Fruit fly (Drosophila melanogaster) whole organism, embryonic: ENCODE measurements around the gene CG1494.

Experiments
- Adf1 ChIP-seq: fragments of 200-800 bp; sonication (Bioruptor generic); IDR thresholded peaks from 2 replicates; pipeline ENCODE4 v1.3.6; 2022; ENCODE audit warnings: missing biosample characterization, missing genetic modification characterization
- Atf6 ChIP-seq: fragments of 200-800 bp; sonication (Bioruptor generic); IDR thresholded peaks from 2 replicates; pipeline ENCODE4 v1.3.6; 2022; ENCODE audit warnings: missing biosample characterization, missing genetic modification characterization
- CG11398 ChIP-seq: fragments of 200-800 bp; sonication (Bioruptor generic); optimal IDR thresholded peaks from 2 replicates; lab custom pipeline; 2016; ENCODE audit warnings: missing biosample characterization, missing genetic modification characterization
- CG12219 ChIP-seq: fragments of 200-800 bp; sonication (Bioruptor generic); optimal IDR thresholded peaks from 3 replicates; lab custom pipeline; 2018; ENCODE audit warnings: missing biosample characterization, mild to moderate bottlenecking, missing genetic modification characterization
- CG12744 ChIP-seq: fragments of 200-800 bp; sonication (Bioruptor generic); optimal IDR thresholded peaks from 2 replicates; lab custom pipeline; 2016; ENCODE audit warnings: missing biosample characterization, missing genetic modification characterization
- CG14441 ChIP-seq: fragments of 200-800 bp; sonication (Bioruptor generic); IDR thresholded peaks from 2 replicates; pipeline ENCODE4 v1.3.6; 2022; ENCODE audit warnings: missing biosample characterization, missing genetic modification characterization
- CG14965 ChIP-seq: fragments of 200-800 bp; sonication (Bioruptor generic); optimal IDR thresholded peaks from 2 replicates; lab custom pipeline; 2016; ENCODE audit warnings: missing biosample characterization, missing genetic modification characterization, borderline replicate concordance
- CG15269 ChIP-seq: fragments of 200-800 bp; sonication (Bioruptor generic); optimal IDR thresholded peaks from 2 replicates; lab custom pipeline; 2018; ENCODE audit warnings: missing biosample characterization, mild to moderate bottlenecking, missing genetic modification characterization, moderate library complexity
- CG1647 ChIP-seq: fragments of 200-800 bp; sonication (Bioruptor generic); optimal IDR thresholded peaks from 3 replicates; lab custom pipeline; 2016; ENCODE audit warnings: missing biosample characterization, missing genetic modification characterization
- CG17385 ChIP-seq: fragments of 200-800 bp; sonication (Bioruptor generic); optimal IDR thresholded peaks from 3 replicates; lab custom pipeline; 2018; ENCODE audit warnings: missing biosample characterization, mild to moderate bottlenecking, missing genetic modification characterization
- CG17829 ChIP-seq: fragments of 200-800 bp; optimal IDR thresholded peaks from 2 replicates; lab custom pipeline; 2019; ENCODE audit warnings: missing biosample characterization, mild to moderate bottlenecking, missing genetic modification characterization, moderate library complexity
- CG2120 ChIP-seq: fragments of 200-800 bp; sonication (Bioruptor generic); optimal IDR thresholded peaks from 3 replicates; lab custom pipeline; 2016; ENCODE audit warnings: missing biosample characterization, missing genetic modification characterization
- CG30020 ChIP-seq: fragments of 200-800 bp; optimal IDR thresholded peaks from 2 replicates; lab custom pipeline; 2019; ENCODE audit warnings: missing biosample characterization, mild to moderate bottlenecking, missing genetic modification characterization, moderate library complexity
- CG4404 ChIP-seq: fragments of 200-800 bp; sonication (Bioruptor generic); IDR thresholded peaks from 2 replicates; pipeline ENCODE4 v1.3.6; 2022; ENCODE audit warnings: missing biosample characterization, missing genetic modification characterization
- CG4617 ChIP-seq: fragments of 200-800 bp; sonication (Bioruptor generic); optimal IDR thresholded peaks from 3 replicates; lab custom pipeline; 2016; ENCODE audit warnings: missing biosample characterization, missing genetic modification characterization, borderline replicate concordance
- CG7786 ChIP-seq: fragments of 200-800 bp; sonication (Bioruptor generic); optimal IDR thresholded peaks from 2 replicates; lab custom pipeline; 2016; ENCODE audit warnings: missing biosample characterization, missing genetic modification characterization
- CG7963 ChIP-seq: fragments of 200-800 bp; sonication (Bioruptor generic); IDR thresholded peaks from 3 replicates; pipeline ENCODE4 v1.3.6; 2022; ENCODE audit warnings: missing biosample characterization, missing genetic modification characterization; ENCODE audit not compliant: partially characterized antibody
- CG8388 ChIP-seq: fragments of 200-800 bp; sonication (Bioruptor generic); optimal IDR thresholded peaks from 2 replicates; lab custom pipeline; 2019; ENCODE audit warnings: missing biosample characterization, mild to moderate bottlenecking, missing genetic modification characterization, moderate library complexity
- Dad ChIP-seq: fragments of 200-800 bp; sonication (Bioruptor generic); optimal IDR thresholded peaks from 3 replicates; lab custom pipeline; 2016; ENCODE audit warnings: missing biosample characterization, missing genetic modification characterization
- Deaf1 ChIP-seq: fragments of 200-800 bp; optimal IDR thresholded peaks from 3 replicates; lab custom pipeline; 2019; ENCODE audit warnings: missing biosample characterization, mild to moderate bottlenecking, missing genetic modification characterization, moderate library complexity
- Dip2 ChIP-seq: fragments of 200-800 bp; sonication (Bioruptor generic); IDR thresholded peaks from 2 replicates; pipeline ENCODE4 v1.3.6; 2022; ENCODE audit warnings: missing biosample characterization, missing genetic modification characterization
- Gug ChIP-seq: fragments of 200-800 bp; sonication (Bioruptor generic); IDR thresholded peaks from 4 replicates; pipeline ENCODE4 v1.3.6; 2022; ENCODE audit warnings: missing biosample characterization, missing genetic modification characterization
- Med ChIP-seq: fragments of 200-800 bp; sonication (Bioruptor generic); peaks from one replicate; lab custom pipeline; 2016; ENCODE audit warnings: missing biosample characterization, missing genetic modification characterization, mild to moderate bottlenecking, inconsistent platforms, moderate library complexity
- Nf-YC ChIP-seq: fragments of 200-800 bp; optimal IDR thresholded peaks from 3 replicates; lab custom pipeline; 2019; ENCODE audit warnings: missing biosample characterization, mild to moderate bottlenecking, missing genetic modification characterization, moderate library complexity
- Rfx ChIP-seq: fragments of 200-800 bp; sonication (Bioruptor generic); IDR thresholded peaks from 2 replicates; pipeline ENCODE4 v1.3.6; 2022; ENCODE audit warnings: missing biosample characterization, missing genetic modification characterization
- Rx ChIP-seq: fragments of 200-800 bp; sonication (Bioruptor generic); IDR thresholded peaks from 2 replicates; pipeline ENCODE4 v1.3.6; 2022; ENCODE audit warnings: missing biosample characterization, missing genetic modification characterization
- Sox102F ChIP-seq: fragments of 200-800 bp; sonication (Bioruptor generic); optimal IDR thresholded peaks from 2 replicates; lab custom pipeline; 2018; ENCODE audit warnings: missing biosample characterization, mild to moderate bottlenecking, missing genetic modification characterization, moderate library complexity
- Tbp ChIP-seq: fragments of >200 bp; optimal IDR thresholded peaks from 2 replicates; lab custom pipeline; 2018; ENCODE audit warnings: missing biosample characterization, missing genetic modification characterization
- Trl ChIP-seq, 3 experiments: fragments of >200 bp in 2 of 3; fragments of 200-800 bp in 1 of 3; sonication (Bioruptor generic) in 1 of 3; optimal IDR thresholded peaks; 2 replicates in 1 of 3; 3 replicates in 2 of 3; lab custom pipeline; 2016 to 2017; ENCODE audit warnings: missing biosample characterization in 1 of 3, missing genetic modification characterization in 1 of 3
- amos ChIP-seq: fragments of 200-800 bp; sonication (Bioruptor generic); IDR thresholded peaks from 2 replicates; pipeline ENCODE4 v1.3.6; 2022; ENCODE audit warnings: missing biosample characterization, missing genetic modification characterization; ENCODE audit not compliant: partially characterized antibody
- ara ChIP-seq: fragments of 200-800 bp; sonication (Bioruptor generic); IDR thresholded peaks from 2 replicates; pipeline ENCODE4 v1.3.6; 2022; ENCODE audit warnings: missing biosample characterization, missing genetic modification characterization
- caup ChIP-seq: fragments of 200-800 bp; sonication (Bioruptor generic); optimal IDR thresholded peaks from 3 replicates; lab custom pipeline; 2017; ENCODE audit warnings: missing biosample characterization, mild to moderate bottlenecking, missing genetic modification characterization, moderate library complexity; ENCODE audit not compliant: severe bottlenecking
- chm ChIP-seq: fragments of 200-800 bp; sonication (Bioruptor generic); IDR thresholded peaks from 2 replicates; pipeline ENCODE4 v1.3.6; 2022; ENCODE audit warnings: missing biosample characterization, missing genetic modification characterization
- en ChIP-seq: fragments of 200-800 bp; sonication (Bioruptor generic); optimal IDR thresholded peaks from 2 replicates; lab custom pipeline; 2016; ENCODE audit warnings: missing biosample characterization, missing genetic modification characterization
- grau ChIP-seq: fragments of 200-800 bp; optimal IDR thresholded peaks from 3 replicates; lab custom pipeline; 2019; ENCODE audit warnings: missing biosample characterization, mild to moderate bottlenecking, missing genetic modification characterization, moderate library complexity
- grn ChIP-seq: fragments of 200-800 bp; sonication (Bioruptor generic); optimal IDR thresholded peaks from 3 replicates; lab custom pipeline; 2017; ENCODE audit warnings: missing biosample characterization, missing genetic modification characterization
- gsb ChIP-seq: fragments of 200-800 bp; sonication (Bioruptor generic); IDR thresholded peaks from 2 replicates; pipeline ENCODE4 v1.3.6; 2022; ENCODE audit warnings: missing biosample characterization, missing genetic modification characterization
- gt ChIP-seq: fragments of 200-800 bp; sonication (Bioruptor generic); IDR thresholded peaks from 2 replicates; pipeline ENCODE4 v1.3.6; 2022; ENCODE audit warnings: missing biosample characterization, missing genetic modification characterization
- h ChIP-seq: fragments of >200 bp; optimal IDR thresholded peaks from 2 replicates; lab custom pipeline; 2017
- jumu ChIP-seq: fragments of 200-800 bp; sonication (Bioruptor generic); optimal IDR thresholded peaks from 3 replicates; lab custom pipeline; 2016; ENCODE audit warnings: missing biosample characterization, missing genetic modification characterization
- knrl ChIP-seq: fragments of 200-800 bp; sonication (Bioruptor generic); IDR thresholded peaks from 3 replicates; pipeline ENCODE4 v1.3.6; 2022; ENCODE audit warnings: missing biosample characterization, missing genetic modification characterization; ENCODE audit not compliant: partially characterized antibody
- lbe ChIP-seq: fragments of 200-800 bp; sonication (Bioruptor generic); optimal IDR thresholded peaks from 2 replicates; lab custom pipeline; 2016; ENCODE audit warnings: missing biosample characterization, mild to moderate bottlenecking, missing genetic modification characterization
- nau ChIP-seq: fragments of 200-800 bp; sonication (Bioruptor generic); optimal IDR thresholded peaks from 3 replicates; lab custom pipeline; 2017; ENCODE audit warnings: missing biosample characterization, mild to moderate bottlenecking, missing genetic modification characterization, missing genetic modification reagents
- pb ChIP-seq: fragments of 200-800 bp; sonication (Bioruptor generic); optimal IDR thresholded peaks from 3 replicates; lab custom pipeline; 2016; ENCODE audit warnings: missing biosample characterization, missing genetic modification characterization
- ranshi ChIP-seq: fragments of 200-800 bp; sonication (Bioruptor generic); IDR thresholded peaks from 2 replicates; pipeline ENCODE4 v1.3.6; 2022; ENCODE audit warnings: missing biosample characterization, missing genetic modification characterization
- tin ChIP-seq: fragments of 200-800 bp; sonication (Bioruptor generic); optimal IDR thresholded peaks from 3 replicates; lab custom pipeline; 2016; ENCODE audit warnings: missing biosample characterization, missing genetic modification characterization
- trh ChIP-seq: fragments of 200-800 bp; sonication (Bioruptor generic); optimal IDR thresholded peaks from 2 replicates; lab custom pipeline; 2016; ENCODE audit warnings: missing biosample characterization, missing genetic modification characterization
- tup ChIP-seq: fragments of 200-800 bp; sonication (Bioruptor generic); optimal IDR thresholded peaks from 2 replicates; lab custom pipeline; 2016; ENCODE audit warnings: missing biosample characterization, mild to moderate bottlenecking, missing genetic modification characterization, moderate library complexity
- unc-4 ChIP-seq: fragments of 200-800 bp; sonication (Bioruptor generic); IDR thresholded peaks from 2 replicates; pipeline ENCODE4 v1.3.6; 2022; ENCODE audit warnings: missing biosample characterization, missing genetic modification characterization; ENCODE audit not compliant: partially characterized antibody
- wdn ChIP-seq: fragments of 200-800 bp; sonication (Bioruptor generic); IDR thresholded peaks from 2 replicates; pipeline ENCODE4 v1.3.6; 2022; ENCODE audit warnings: missing biosample characterization, missing genetic modification characterization
- zf30C ChIP-seq: fragments of 200-800 bp; sonication (Bioruptor generic); optimal IDR thresholded peaks from 3 replicates; lab custom pipeline; 2018; ENCODE audit warnings: missing biosample characterization, mild to moderate bottlenecking, missing genetic modification characterization

CG1494 gene

DNA sequence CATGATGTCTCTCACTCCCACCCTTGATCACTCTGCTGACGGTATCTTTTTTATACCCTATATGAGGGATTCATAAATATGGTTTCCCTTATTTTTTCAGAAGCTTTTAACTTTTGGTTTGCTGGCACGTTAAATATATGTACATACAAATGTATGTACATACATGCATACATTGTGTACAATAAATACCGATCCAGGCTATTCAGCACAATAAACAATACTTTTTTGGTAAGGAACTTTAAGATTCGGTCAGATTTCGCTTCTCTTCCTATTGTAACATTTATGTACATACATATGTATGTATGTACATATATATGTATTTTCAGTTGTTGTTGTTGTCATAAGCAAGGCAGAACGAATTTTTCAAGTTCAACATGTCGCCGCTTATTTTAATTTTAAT, 3.1 kb upstream of the CG1494 start (continued):
- TF ChIP-seq CG14441 (GFP tag; lab: Robert Waterston, UW): 0 out of 2 replicates have a peak, but pooled peaks have one; percentile 10
- TF ChIP-seq CG17829: no peak
- TF ChIP-seq Atf6 (GFP tag; lab: Robert Waterston, UW): no peak
- TF ChIP-seq en: no peak
- no peak for TF ChIP-seq lbe (GFP tag; lab: Kevin White, UChicago)
- no peak for TF ChIP-seq pb (GFP tag; lab: Kevin White, UChicago)
- no peak for TF ChIP-seq Tbp (GFP tag; lab: Kevin White, UChicago)
- TF ChIP-seq CG14965 (GFP tag; lab: Kevin White, UChicago): no peak
- TF ChIP-seq CG4404 (GFP tag; lab: Robert Waterston, UW): no peak
- TF ChIP-seq h (lab: Kevin White, UChicago): no peak
- TF ChIP-seq Trl (optimal IDR thresholded peaks at IDR 0.05; lab: Kevin White, UChicago): no peak
- no peak for TF ChIP-seq Trl (GFP tag; optimal IDR thresholded peaks at IDR 0.05; lab: Kevin White, UChicago)
- TF ChIP-seq trh (GFP tag; lab: Kevin White, UChicago): no peak
- TF ChIP-seq Dad (GFP tag; lab: Kevin White, UChicago): no peak
- no peak for TF ChIP-seq Deaf1 (tag; lab: Kevin White, UChicago)
- TF ChIP-seq CG8388: no peak
- TF ChIP-seq grau: peak; percentile 4
- no peak for TF ChIP-seq CG11398 (GFP tag; lab: Kevin White, UChicago)
- TF ChIP-seq Sox102F: no peak
- TF ChIP-seq amos: no peak
- TF ChIP-seq wdn (GFP tag; lab: Robert Waterston, UW): peak; percentile 6; the same call in 1 of the 2 replicates
- no peak for TF ChIP-seq CG7786 (GFP tag; lab: Kevin White, UChicago)
- no peak for TF ChIP-seq Nf-YC
- no peak for TF ChIP-seq nau (GFP tag; lab: Kevin White, UChicago)
- TF ChIP-seq jumu (GFP tag; lab: Kevin White, UChicago): no peak
- peak; percentile 19 for TF ChIP-seq CG12219 (GFP tag; lab: Kevin White, UChicago)
- TF ChIP-seq gsb (GFP tag; lab: Robert Waterston, UW): peak; percentile 34; the same call in 1 of the 2 replicates
- no peak for TF ChIP-seq zf30C (GFP tag; lab: Kevin White, UChicago)
- peak; percentile 23 for TF ChIP-seq CG2120 (GFP tag; lab: Kevin White, UChicago)
- no peak for TF ChIP-seq knrl
- TF ChIP-seq Gug (GFP tag; lab: Robert Waterston, UW): no peak

DNA sequence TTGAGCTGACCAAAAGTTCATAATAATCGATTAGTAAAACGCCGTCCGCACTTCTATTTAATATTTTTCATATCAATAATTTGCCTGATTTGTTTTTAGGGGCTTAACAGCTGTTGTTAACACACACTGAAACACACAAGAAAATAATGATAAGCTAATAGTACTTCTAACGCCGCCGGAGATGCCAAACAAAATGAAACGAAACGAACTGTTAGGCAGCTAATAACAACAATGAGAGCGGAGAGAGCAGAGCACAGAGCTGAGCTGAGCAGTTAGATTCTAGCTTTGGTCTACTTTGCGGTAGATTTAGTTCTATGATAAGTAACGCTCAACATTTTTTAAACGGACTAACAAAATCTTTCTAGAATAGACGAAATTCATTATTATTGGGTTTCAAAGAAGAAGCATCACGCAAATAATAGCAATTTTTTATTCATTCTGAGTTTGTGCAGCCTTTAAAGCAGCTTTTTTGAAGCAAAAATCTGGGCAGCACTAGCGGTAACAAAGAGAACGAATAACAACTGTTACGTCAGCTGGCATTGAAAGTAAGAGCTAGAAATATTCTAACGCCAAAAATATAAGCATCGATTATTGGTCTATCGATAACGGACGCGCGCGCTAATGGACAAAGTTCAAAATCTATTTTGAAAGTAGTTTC, 21.5 kb downstream of the CG1494 start, which contains the start of gene Abca3:
Gene Abca3, minus strand, starts transcription at position 181 of the 658 bp plus-strand sequence.
- TF ChIP-seq chm (GFP tag; lab: Robert Waterston, UW) (peak; percentile 40; the same call in 1 of the 2 replicates), unc-4 (GFP tag; lab: Robert Waterston, UW) (no peak), CG15269 (tag; lab: Kevin White, UChicago) (peak; percentile 69), CG17385 (peak; percentile 55), ara (GFP tag; lab: Robert Waterston, UW) (no peak; the same call in 1 of the 2 replicates), CG30020 (tag; lab: Kevin White, UChicago) (peak; percentile 39), tin (GFP tag; lab: Kevin White, UChicago) (peak; percentile 57), ranshi (no peak; the same call in 1 of the 2 replicates), Rfx (GFP tag; lab: Robert Waterston, UW) (peak; percentile 82), CG12744 (GFP tag; lab: Kevin White, UChicago) (peak; percentile 30), Adf1 (GFP tag; lab: Robert Waterston, UW) (peak; percentile 22; the same call in 1 of the 2 replicates), grn (peak; percentile 81), CG1647 (GFP tag; lab: Kevin White, UChicago) (peak; percentile 20), Med (peak; percentile 88), CG7963 (GFP tag; lab: Robert Waterston, UW) (no peak), caup (GFP tag; lab: Kevin White, UChicago) (peak; percentile 51), nau (GFP tag; lab: Kevin White, UChicago) (no peak), Dip2 (no peak), tup (no peak), CG4617 (GFP tag; lab: Kevin White, UChicago) (peak; percentile 12), gt (no peak), Rx (GFP tag; lab: Robert Waterston, UW) (peak; percentile 17; the same call in 1 of the 2 replicates)
